Fruit fly (Drosophila melanogaster): ENCODE data around the gene CG10177.

DNA sequence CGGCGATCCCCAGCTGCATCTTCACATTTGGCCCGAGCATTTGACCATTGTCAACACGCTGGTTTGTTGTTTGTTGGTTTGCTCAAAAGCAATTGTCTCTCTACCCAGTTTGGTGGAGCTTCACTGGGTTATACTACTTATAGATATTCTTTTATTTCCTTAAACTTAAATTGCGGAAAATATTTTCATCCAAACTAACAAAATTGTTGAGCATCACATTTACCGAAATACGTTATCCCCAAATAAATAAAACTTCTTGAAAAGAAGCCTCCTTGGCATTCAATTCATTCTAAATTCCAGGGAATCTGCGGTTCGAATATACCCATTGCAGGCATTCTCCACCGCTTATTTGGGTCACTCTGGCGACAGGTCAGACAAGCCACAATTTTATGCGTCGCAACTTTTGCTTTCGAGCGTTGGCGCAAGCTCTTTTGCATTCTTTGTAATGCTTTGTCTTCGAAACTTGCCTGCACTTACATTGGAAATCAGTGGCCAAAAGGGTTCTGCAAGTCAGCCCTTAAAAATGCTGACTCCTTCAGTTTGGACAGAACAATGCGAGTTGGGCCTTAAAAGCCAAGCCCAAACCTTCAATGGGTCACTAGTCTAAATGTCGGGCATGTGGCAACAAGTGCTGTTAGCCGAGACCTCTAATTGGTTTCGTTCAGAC, 40.0 kb downstream of the CG10177 start, which contains the start of gene Ir94f:
- TF ChIP-seq cnc (optimal IDR thresholded peaks at IDR 0.05) (no peak), CG12768 (GFP tag; optimal IDR thresholded peaks at IDR 0.05) (no peak), tj (GFP tag; optimal IDR thresholded peaks at IDR 0.05) (no peak)
